Worm (Caenorhabditis elegans) whole organism, L3 larva: Measurements from ENCODE around the gene C49F5.5.

ENCODE experiments used
- aly-2 ChIP-seq: fragments of 150-350 bp; optimal IDR thresholded peaks from 2 replicates; lab custom pipeline; 2014; ENCODE audit warnings: missing biosample characterization, missing genetic modification characterization
- fos-1 ChIP-seq: fragments of 150-350 bp; optimal IDR thresholded peaks from 2 replicates; lab custom pipeline; 2014; ENCODE audit warnings: missing biosample characterization, missing genetic modification characterization
- lin-39 ChIP-seq: fragments of 150-350 bp; optimal IDR thresholded peaks from 2 replicates; lab custom pipeline; 2018; ENCODE audit warnings: missing biosample characterization, missing genetic modification reagents, missing genetic modification characterization

ce11 chrX:11964555-11964954 is 21.4 kb upstream of the C49F5.5 start:
- TF ChIP-seq lin-39 (tag; lab: Kevin White, UChicago) (no peak), aly-2 (tag; lab: Kevin White, UChicago) (no peak), fos-1 (peak; percentile 40)
